Fruit fly (Drosophila melanogaster) whole organism, embryonic: ENCODE data around the gene CG10477.

Experiments used
- Awh ChIP-seq: fragments of 200-800 bp; sonication (Bioruptor generic); IDR thresholded peaks from 2 replicates; pipeline ENCODE4, ENCODE4 v1.3.6; 2022; ENCODE audit warnings: missing biosample characterization, missing genetic modification characterization
- Bdp1 ChIP-seq: fragments of 200-800 bp; sonication (Bioruptor generic); optimal IDR thresholded peaks from 3 replicates; lab custom pipeline; 2016; ENCODE audit warnings: missing biosample characterization, missing genetic modification characterization
- Bgb ChIP-seq: fragments of 200-800 bp; sonication (Bioruptor generic); IDR thresholded peaks from 2 replicates; pipeline ENCODE4 v1.3.6; 2022; ENCODE audit warnings: missing biosample characterization, missing genetic modification characterization; ENCODE audit not compliant: partially characterized antibody
- BtbVII ChIP-seq: fragments of 200-800 bp; sonication (Bioruptor generic); optimal IDR thresholded peaks from 3 replicates; lab custom pipeline; 2017; ENCODE audit warnings: missing biosample characterization, mild to moderate bottlenecking, missing genetic modification characterization
- Bteb2 ChIP-seq: fragments of 200-800 bp; sonication (Bioruptor generic); optimal IDR thresholded peaks from 2 replicates; lab custom pipeline; 2016; ENCODE audit warnings: missing biosample characterization, missing genetic modification characterization
- CG12104 ChIP-seq: fragments of 200-800 bp; sonication (Bioruptor generic); optimal IDR thresholded peaks from 3 replicates; lab custom pipeline; 2016; ENCODE audit warnings: missing biosample characterization, missing genetic modification characterization
- CG13287 ChIP-seq: fragments of 200-800 bp; sonication (Bioruptor generic); IDR thresholded peaks from 2 replicates; pipeline ENCODE4 v1.3.6; 2022; ENCODE audit warnings: missing biosample characterization, missing genetic modification characterization; ENCODE audit not compliant: partially characterized antibody
- CG16863 ChIP-seq: fragments of 200-800 bp; sonication (Bioruptor generic); optimal IDR thresholded peaks from 3 replicates; lab custom pipeline; 2016; ENCODE audit warnings: missing biosample characterization, missing genetic modification characterization
- CG17328 ChIP-seq: fragments of 200-800 bp; sonication (Bioruptor generic); IDR thresholded peaks from 2 replicates; pipeline ENCODE4 v1.3.6; 2022; ENCODE audit warnings: missing biosample characterization, missing genetic modification characterization
- CG17912 ChIP-seq: fragments of 200-800 bp; sonication (Bioruptor generic); optimal IDR thresholded peaks from 2 replicates; lab custom pipeline; 2018; ENCODE audit warnings: missing biosample characterization, mild to moderate bottlenecking, missing genetic modification characterization
- CG30403 ChIP-seq: fragments of 200-800 bp; sonication (Bioruptor generic); optimal IDR thresholded peaks from 3 replicates; lab custom pipeline; 2016; ENCODE audit warnings: missing biosample characterization, missing genetic modification characterization
- CG4404 ChIP-seq: fragments of 200-800 bp; sonication (Bioruptor generic); IDR thresholded peaks from 2 replicates; pipeline ENCODE4 v1.3.6; 2022; ENCODE audit warnings: missing biosample characterization, missing genetic modification characterization
- CG6683 ChIP-seq: fragments of 200-800 bp; sonication (Bioruptor generic); optimal IDR thresholded peaks from 2 replicates; lab custom pipeline; 2017; ENCODE audit warnings: missing biosample characterization, mild to moderate bottlenecking, missing genetic modification characterization, missing genetic modification reagents
- CG7745 ChIP-seq: fragments of 200-800 bp; sonication (Bioruptor generic); optimal IDR thresholded peaks from 2 replicates; lab custom pipeline; 2018; ENCODE audit warnings: missing biosample characterization, mild to moderate bottlenecking, missing genetic modification characterization, moderate library complexity
- CG8281 ChIP-seq: fragments of 200-800 bp; sonication (Bioruptor generic); optimal IDR thresholded peaks from 2 replicates; lab custom pipeline; 2018; ENCODE audit warnings: missing biosample characterization, mild to moderate bottlenecking, missing genetic modification characterization, moderate library complexity
- CG9609 ChIP-seq: fragments of 200-800 bp; sonication (Bioruptor generic); optimal IDR thresholded peaks from 3 replicates; lab custom pipeline; 2016; ENCODE audit warnings: missing biosample characterization, missing genetic modification characterization
- Hmr ChIP-seq: fragments of 200-800 bp; sonication (Bioruptor generic); optimal IDR thresholded peaks from 3 replicates; lab custom pipeline; 2017; ENCODE audit warnings: mild to moderate bottlenecking, missing biosample characterization, missing genetic modification reagents, missing genetic modification characterization
- Hr3 ChIP-seq: fragments of 200-800 bp; sonication (Bioruptor generic); optimal IDR thresholded peaks from 3 replicates; lab custom pipeline; 2016; ENCODE audit warnings: missing biosample characterization, missing genetic modification characterization
- Jarid2 ChIP-seq: fragments of 200-800 bp; sonication (Bioruptor generic); optimal IDR thresholded peaks from 3 replicates; lab custom pipeline; 2017; ENCODE audit warnings: mild to moderate bottlenecking, missing biosample characterization, missing genetic modification reagents, missing genetic modification characterization
- MTF-1 ChIP-seq: fragments of 200-800 bp; sonication (Bioruptor generic); optimal IDR thresholded peaks from 2 replicates; lab custom pipeline; 2018; ENCODE audit warnings: missing biosample characterization, mild to moderate bottlenecking, missing genetic modification characterization, borderline replicate concordance
- Mad ChIP-seq: fragments of 200-800 bp; sonication (Bioruptor generic); optimal IDR thresholded peaks from 2 replicates; lab custom pipeline; 2016; ENCODE audit warnings: missing biosample characterization, missing genetic modification characterization
- Meics ChIP-seq: fragments of 200-800 bp; sonication (Bioruptor generic); optimal IDR thresholded peaks from 2 replicates; lab custom pipeline; 2017; ENCODE audit warnings: missing biosample characterization, mild to moderate bottlenecking, missing genetic modification characterization
- Mes4 ChIP-seq: fragments of 200-800 bp; sonication (Bioruptor generic); optimal IDR thresholded peaks from 2 replicates; lab custom pipeline; 2016; ENCODE audit warnings: missing biosample characterization, missing genetic modification characterization
- NC2β ChIP-seq: fragments of 200-800 bp; sonication (Bioruptor generic); optimal IDR thresholded peaks from 2 replicates; lab custom pipeline; 2016; ENCODE audit warnings: missing biosample characterization, missing genetic modification characterization
- Stat92E ChIP-seq, 3 experiments: fragments of >200 bp in 2 of 3; fragments of 200-800 bp in 1 of 3; sonication (Bioruptor generic) in 1 of 3; optimal IDR thresholded peaks; 2 replicates each; lab custom pipeline; 2017 to 2019; ENCODE audit warnings: missing biosample characterization in 3 of 3, missing genetic modification characterization in 3 of 3, mild to moderate bottlenecking in 1 of 3, moderate library complexity in 1 of 3
- TFAM ChIP-seq: fragments of 200-800 bp; sonication (Bioruptor generic); optimal IDR thresholded peaks from 2 replicates; lab custom pipeline; 2017; ENCODE audit warnings: missing biosample characterization, missing genetic modification characterization, inconsistent platforms
- Taf1 ChIP-seq: fragments of 200-800 bp; sonication (Bioruptor generic); IDR thresholded peaks from 2 replicates; pipeline ENCODE4 v1.3.6; 2022; ENCODE audit warnings: missing biosample characterization, missing genetic modification characterization
- Xbp1 ChIP-seq: fragments of 200-800 bp; sonication (Bioruptor generic); optimal IDR thresholded peaks from 3 replicates; lab custom pipeline; 2016; ENCODE audit warnings: missing biosample characterization, mild to moderate bottlenecking, missing genetic modification characterization
- crc ChIP-seq: fragments of 200-800 bp; sonication (Bioruptor generic); optimal IDR thresholded peaks from 2 replicates; lab custom pipeline; 2016; ENCODE audit warnings: missing biosample characterization, missing genetic modification characterization
- croc ChIP-seq: fragments of 200-800 bp; sonication (Bioruptor generic); conservative IDR thresholded peaks from 3 replicates; pipeline ENCODE4 v1.3.6; 2022; ENCODE audit warnings: missing biosample characterization, missing genetic modification characterization
- crol ChIP-seq: fragments of 200-800 bp; sonication (Bioruptor generic); IDR thresholded peaks from 2 replicates; pipeline ENCODE4 v1.3.6; 2022; ENCODE audit warnings: missing biosample characterization, missing genetic modification characterization
- dpn ChIP-seq, 2 experiments: fragments of 200-800 bp; sonication (Bioruptor generic); optimal IDR thresholded peaks; 3 replicates each; lab custom pipeline; 2016; ENCODE audit warnings: missing biosample characterization in 2 of 2, missing genetic modification characterization in 2 of 2
- ewg ChIP-seq: fragments of 200-800 bp; sonication (Bioruptor generic); optimal IDR thresholded peaks from 3 replicates; lab custom pipeline; 2017; ENCODE audit warnings: mild to moderate bottlenecking, missing biosample characterization, missing genetic modification reagents, missing genetic modification characterization
- fru ChIP-seq: fragments of >200 bp; optimal IDR thresholded peaks from 2 replicates; lab custom pipeline; 2017
- gsb ChIP-seq: fragments of 200-800 bp; sonication (Bioruptor generic); IDR thresholded peaks from 2 replicates; pipeline ENCODE4 v1.3.6; 2022; ENCODE audit warnings: missing biosample characterization, missing genetic modification characterization
- inv ChIP-seq: fragments of 200-800 bp; sonication (Bioruptor generic); IDR thresholded peaks from 2 replicates; pipeline ENCODE4 v1.3.6; 2022; ENCODE audit warnings: missing biosample characterization, missing genetic modification characterization; ENCODE audit not compliant: partially characterized antibody
- lmd ChIP-seq: fragments of 200-800 bp; sonication (Bioruptor generic); IDR thresholded peaks from 2 replicates; pipeline ENCODE4 v1.3.6; 2022; ENCODE audit warnings: missing biosample characterization, missing genetic modification characterization
- nerfin-2 ChIP-seq: fragments of 200-800 bp; sonication (Bioruptor generic); IDR thresholded peaks from 2 replicates; pipeline ENCODE4 v1.3.6; 2022; ENCODE audit warnings: missing biosample characterization, missing genetic modification characterization; ENCODE audit not compliant: partially characterized antibody
- nmo ChIP-seq: fragments of 200-800 bp; sonication (Bioruptor generic); optimal IDR thresholded peaks from 2 replicates; lab custom pipeline; 2018; ENCODE audit warnings: missing biosample characterization, mild to moderate bottlenecking, missing genetic modification characterization, moderate library complexity
- oc ChIP-seq: fragments of 200-800 bp; sonication (Bioruptor generic); optimal IDR thresholded peaks from 2 replicates; lab custom pipeline; 2018; ENCODE audit warnings: missing biosample characterization, mild to moderate bottlenecking, missing genetic modification characterization, moderate library complexity
- odd ChIP-seq: fragments of 200-800 bp; sonication (Bioruptor generic); optimal IDR thresholded peaks from 2 replicates; lab custom pipeline; 2017; ENCODE audit warnings: missing biosample characterization, mild to moderate bottlenecking, missing genetic modification characterization
- org-1 ChIP-seq: fragments of 200-800 bp; sonication (Bioruptor generic); optimal IDR thresholded peaks from 2 replicates; lab custom pipeline; 2017; ENCODE audit warnings: missing biosample characterization, missing genetic modification characterization
- otp ChIP-seq: fragments of 200-800 bp; sonication (Bioruptor generic); IDR thresholded peaks from 3 replicates; pipeline ENCODE4, ENCODE4 v1.3.6; 2022; ENCODE audit warnings: missing biosample characterization, missing genetic modification characterization
- ranshi ChIP-seq: fragments of 200-800 bp; sonication (Bioruptor generic); IDR thresholded peaks from 2 replicates; pipeline ENCODE4 v1.3.6; 2022; ENCODE audit warnings: missing biosample characterization, missing genetic modification characterization
- rib ChIP-seq: fragments of 200-800 bp; sonication (Bioruptor generic); IDR thresholded peaks from 2 replicates; pipeline ENCODE4 v1.3.6; 2022; ENCODE audit warnings: missing biosample characterization, missing genetic modification characterization
- sens ChIP-seq: fragments of 200-800 bp; sonication (Bioruptor generic); peaks from one replicate; lab custom pipeline; 2016; ENCODE audit warnings: missing biosample characterization, missing genetic modification characterization
- trh ChIP-seq: fragments of 200-800 bp; sonication (Bioruptor generic); optimal IDR thresholded peaks from 2 replicates; lab custom pipeline; 2016; ENCODE audit warnings: missing biosample characterization, missing genetic modification characterization
- vfl ChIP-seq: fragments of 200-800 bp; sonication (Bioruptor generic); optimal IDR thresholded peaks from 2 replicates; lab custom pipeline; 2016; ENCODE audit warnings: missing biosample characterization, missing genetic modification characterization
- wor ChIP-seq: fragments of 200-800 bp; sonication (Bioruptor generic); IDR thresholded peaks from 2 replicates; pipeline ENCODE4 v1.3.6; 2022; ENCODE audit warnings: missing biosample characterization, missing genetic modification characterization
- z ChIP-seq: fragments of 200-800 bp; sonication (Bioruptor generic); IDR thresholded peaks from 3 replicates; pipeline ENCODE4 v1.3.6; 2022; ENCODE audit warnings: missing biosample characterization, missing genetic modification characterization

The CG10477 gene

DNA sequence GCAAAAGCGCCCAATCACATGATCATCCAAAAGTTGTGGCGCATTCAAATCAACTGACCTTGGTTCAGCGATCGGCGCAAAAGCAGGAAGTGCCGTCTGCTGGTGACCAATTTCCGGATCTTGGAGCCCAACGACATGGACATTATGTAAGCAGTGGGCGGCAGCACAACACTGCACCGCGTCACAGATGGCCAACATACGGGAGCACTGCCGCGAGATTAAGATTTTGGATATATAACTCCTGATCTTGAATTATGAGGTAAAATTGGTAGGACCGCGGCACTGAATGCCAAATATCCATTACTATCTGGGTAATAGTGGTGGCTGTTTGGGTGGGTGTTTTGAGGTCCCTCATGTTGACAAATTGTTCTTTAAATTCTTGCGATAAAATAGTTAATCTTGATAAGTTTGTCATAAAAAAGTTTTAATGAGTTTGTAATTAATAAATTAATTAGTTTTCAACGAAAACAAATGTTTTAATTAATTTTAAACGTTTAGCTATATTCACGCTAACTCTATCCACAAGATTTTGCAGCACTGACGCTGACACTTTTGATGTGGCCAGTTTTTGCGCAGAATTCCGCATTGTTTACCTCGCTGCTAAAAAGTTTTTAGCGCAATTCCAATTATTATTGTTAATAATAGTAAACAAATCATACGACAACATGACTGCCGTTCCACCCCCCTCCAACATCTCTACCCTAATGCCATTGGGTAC is 40.7 kb upstream of the CG10477 start, which contains the start of the genes CG13295 and CG6610 (continued):
- no peak for TF ChIP-seq z (GFP tag; lab: Robert Waterston, UW)
- TF ChIP-seq odd (GFP tag; lab: Kevin White, UChicago), result peak; percentile 1
- TF ChIP-seq BtbVII (GFP tag; lab: Kevin White, UChicago), result peak; percentile 15
- TF ChIP-seq CG17912 (GFP tag; lab: Kevin White, UChicago), result no peak
- no peak for TF ChIP-seq wor
- TF ChIP-seq oc (tag; lab: Kevin White, UChicago), result no peak
- no peak for TF ChIP-seq CG6683 (GFP tag; lab: Kevin White, UChicago)
- TF ChIP-seq CG12104 (GFP tag; lab: Kevin White, UChicago), result no peak
- peak; percentile 84 for TF ChIP-seq nmo (GFP tag; lab: Kevin White, UChicago)
- no peak for TF ChIP-seq org-1 (GFP tag; lab: Kevin White, UChicago)
- TF ChIP-seq CG4404 (GFP tag; lab: Robert Waterston, UW), result peak; percentile 42; the same call in 1 of the 2 replicates
- TF ChIP-seq ewg (GFP tag; lab: Kevin White, UChicago), result peak; percentile 48
- TF ChIP-seq Mad (GFP tag; lab: Kevin White, UChicago), result peak; percentile 26
- TF ChIP-seq Mes4 (GFP tag; lab: Kevin White, UChicago), result no peak
- peak; percentile 19; the same call in 1 of the 2 replicates for TF ChIP-seq CG13287
- TF ChIP-seq CG16863, result no peak
- no peak for TF ChIP-seq otp (GFP tag; lab: Robert Waterston, UW)
- peak; percentile 36 for TF ChIP-seq Bteb2
- no peak for TF ChIP-seq CG17328
- TF ChIP-seq inv (GFP tag; lab: Robert Waterston, UW), result no peak
- TF ChIP-seq CG9609 (GFP tag; lab: Kevin White, UChicago), result peak; percentile 31
- TF ChIP-seq Stat92E (GFP tag; optimal IDR thresholded peaks at IDR 0.05; lab: Kevin White, UChicago), result peak in 1 of 3 experiments; percentile 25
- peak; percentile 65 for TF ChIP-seq Xbp1
- no peak for TF ChIP-seq MTF-1 (GFP tag; lab: Kevin White, UChicago)
- TF ChIP-seq Bdp1 (GFP tag; lab: Kevin White, UChicago), result no peak
- TF ChIP-seq rib (GFP tag; lab: Robert Waterston, UW), result no peak
- no peak for TF ChIP-seq crol (GFP tag; lab: Robert Waterston, UW)
- TF ChIP-seq NC2β (GFP tag; lab: Kevin White, UChicago), result no peak
- TF ChIP-seq nerfin-2 (GFP tag; lab: Robert Waterston, UW), result no peak
- TF ChIP-seq Awh, result no peak
- TF ChIP-seq crc (GFP tag; lab: Kevin White, UChicago), result no peak
- peak; percentile 48; the same call in 2 of the 3 replicates for TF ChIP-seq croc
- TF ChIP-seq Bgb (GFP tag; lab: Robert Waterston, UW), result 0 out of 2 replicates have a peak, but pooled peaks have one; percentile 31
- TF ChIP-seq trh (GFP tag; lab: Kevin White, UChicago), result no peak
- no peak for TF ChIP-seq gsb (GFP tag; lab: Robert Waterston, UW)
- no peak for TF ChIP-seq CG8281 (tag; lab: Kevin White, UChicago)
- TF ChIP-seq fru (lab: Kevin White, UChicago), result no peak
- peak; percentile 26 for TF ChIP-seq Hmr (GFP tag; lab: Kevin White, UChicago)
- TF ChIP-seq sens, result peak; percentile 90
- no peak for TF ChIP-seq Jarid2 (GFP tag; lab: Kevin White, UChicago)
- no peak for TF ChIP-seq vfl
- TF ChIP-seq lmd, result peak; percentile 58; the same call in 1 of the 2 replicates
- TF ChIP-seq Hr3 (GFP tag; lab: Kevin White, UChicago), result peak; percentile 49
- TF ChIP-seq TFAM, result no peak
- TF ChIP-seq Meics (GFP tag; lab: Kevin White, UChicago), result peak; percentile 52
- peak; percentile 33; the same call in 1 of the 2 replicates for TF ChIP-seq ranshi
- TF ChIP-seq CG30403 (GFP tag; lab: Kevin White, UChicago), result peak; percentile 79
- no peak for TF ChIP-seq Taf1 (GFP tag; lab: Robert Waterston, UW)
- TF ChIP-seq dpn (GFP tag; optimal IDR thresholded peaks at IDR 0.05; lab: Kevin White, UChicago), result peak; percentile 46 to 54
- TF ChIP-seq CG7745 (tag; lab: Kevin White, UChicago), result no peak
